Worm (Caenorhabditis elegans): ENCODE data around the gene pdl-1.

pdl-1 gene

DNA sequence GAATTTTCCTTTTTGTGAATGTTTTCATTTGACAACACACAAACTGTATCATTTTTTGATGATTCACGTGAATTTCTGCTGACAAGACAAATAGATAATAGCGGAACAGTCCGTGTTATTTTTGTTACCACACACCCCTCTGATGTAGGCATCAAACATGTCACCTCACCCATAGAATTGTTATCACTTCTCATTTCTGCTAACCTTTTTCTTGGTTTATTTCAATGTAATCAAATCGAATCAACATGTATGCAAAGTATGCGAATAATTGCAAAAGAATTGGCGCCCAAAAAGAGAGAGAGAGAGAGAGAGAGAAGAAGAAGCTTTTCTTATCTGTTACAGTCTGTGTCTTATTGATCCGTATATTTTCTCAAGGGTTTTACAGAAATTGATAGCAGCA is 26.2 kb upstream of the pdl-1 start:
- TF ChIP-seq ztf-11 (tag; optimal IDR thresholded peaks at IDR 0.05): no peak
- TF ChIP-seq zfp-3 (GFP tag; conservative IDR thresholded peaks at IDR 0.05): no peak
- no peak for TF ChIP-seq rbr-2 (tag; optimal IDR thresholded peaks at IDR 0.05)
- no peak for TF ChIP-seq ZK337.2 (GFP tag; IDR thresholded peaks at IDR 0.05)
- no peak for TF ChIP-seq fkh-10 (GFP tag; optimal IDR thresholded peaks at IDR 0.05)
- no peak for TF ChIP-seq dmd-9 (GFP tag; IDR thresholded peaks at IDR 0.05)
- no peak for TF ChIP-seq nhr-102 (tag; optimal IDR thresholded peaks at IDR 0.05)
- peak; percentile 69 for TF ChIP-seq pqm-1 (tag; optimal IDR thresholded peaks at IDR 0.05)
- peak in 1 of 2 experiments; percentile 36 for TF ChIP-seq lsy-2 (tag; optimal IDR thresholded peaks at IDR 0.05)
- TF ChIP-seq nhr-25 (tag; optimal IDR thresholded peaks at IDR 0.05; ENCODE audit: borderline replicate concordance, insufficient read depth): no peak
- no peak for TF ChIP-seq zip-2 (tag; optimal IDR thresholded peaks at IDR 0.05)
- TF ChIP-seq ceh-62 (tag; optimal IDR thresholded peaks at IDR 0.05): no peak
- TF ChIP-seq T20F7.1 (GFP tag; optimal IDR thresholded peaks at IDR 0.05): peak; percentile 11
- TF ChIP-seq hlh-11 (tag; optimal IDR thresholded peaks at IDR 0.05): peak; percentile 75
- TF ChIP-seq hmg-1.1 (GFP tag; IDR thresholded peaks at IDR 0.05): no peak
- no peak for TF ChIP-seq lin-15B (tag; optimal IDR thresholded peaks at IDR 0.05)
- peak; percentile 78 for TF ChIP-seq dmd-6 (GFP tag; IDR thresholded peaks at IDR 0.05)
- TF ChIP-seq mxl-3 (GFP tag; optimal IDR thresholded peaks at IDR 0.05): peak; percentile 33
- no peak for TF ChIP-seq pha-4 (GFP tag; IDR thresholded peaks at IDR 0.05)
- TF ChIP-seq pha-4 (tag; optimal IDR thresholded peaks at IDR 0.05): peak; percentile 42
- TF ChIP-seq nhr-77 (tag; optimal IDR thresholded peaks at IDR 0.05): peak; percentile 68
- no peak for TF ChIP-seq daf-19 (GFP tag; conservative IDR thresholded peaks at IDR 0.05)
- peak; percentile 68 for TF ChIP-seq php-3 (GFP tag; IDR thresholded peaks at IDR 0.05)
- peak; percentile 93 for TF ChIP-seq nhr-28 (tag; optimal IDR thresholded peaks at IDR 0.05)
- no peak for TF ChIP-seq hif-1 (tag; optimal IDR thresholded peaks at IDR 0.05)
- peak; percentile 79; the same call in 1 of the 2 replicates for TF ChIP-seq mxl-2 (GFP tag; conservative IDR thresholded peaks at IDR 0.05)
- TF ChIP-seq tag-97 (GFP tag; IDR thresholded peaks at IDR 0.05): no peak
- peak; percentile 57 for TF ChIP-seq dve-1 (tag; optimal IDR thresholded peaks at IDR 0.05; ENCODE audit: insufficient read depth)
- TF ChIP-seq F44E2.7 (GFP tag; IDR thresholded peaks at IDR 0.05): no peak
- no peak for TF ChIP-seq lin-13 (GFP tag; optimal IDR thresholded peaks at IDR 0.05)
- peak; percentile 25 for TF ChIP-seq hlh-30 (tag; optimal IDR thresholded peaks at IDR 0.05; ENCODE audit: insufficient read depth)
- no peak for TF ChIP-seq mdt-29 (GFP tag; IDR thresholded peaks at IDR 0.05)
- peak in 1 of 2 experiments; percentile 39 for TF ChIP-seq mdl-1 (tag; optimal IDR thresholded peaks at IDR 0.05)
- TF ChIP-seq Y48G9A.11 (GFP tag; IDR thresholded peaks at IDR 0.05): no peak
- TF ChIP-seq unc-62 (GFP tag; optimal IDR thresholded peaks at IDR 0.05 in 1 of 2): peak in 1 of 2 experiments; percentile 69
- no peak for TF ChIP-seq unc-62 (tag; optimal IDR thresholded peaks at IDR 0.05)
- no peak for TF ChIP-seq daf-16 (GFP tag; optimal IDR thresholded peaks at IDR 0.05)
- peak; percentile 95 for TF ChIP-seq daf-16 (tag; optimal IDR thresholded peaks at IDR 0.05)
- peak; percentile 19 for TF ChIP-seq nhr-48 (tag; optimal IDR thresholded peaks at IDR 0.05)
- TF ChIP-seq lin-39 (tag; optimal IDR thresholded peaks at IDR 0.05): no peak

DNA sequence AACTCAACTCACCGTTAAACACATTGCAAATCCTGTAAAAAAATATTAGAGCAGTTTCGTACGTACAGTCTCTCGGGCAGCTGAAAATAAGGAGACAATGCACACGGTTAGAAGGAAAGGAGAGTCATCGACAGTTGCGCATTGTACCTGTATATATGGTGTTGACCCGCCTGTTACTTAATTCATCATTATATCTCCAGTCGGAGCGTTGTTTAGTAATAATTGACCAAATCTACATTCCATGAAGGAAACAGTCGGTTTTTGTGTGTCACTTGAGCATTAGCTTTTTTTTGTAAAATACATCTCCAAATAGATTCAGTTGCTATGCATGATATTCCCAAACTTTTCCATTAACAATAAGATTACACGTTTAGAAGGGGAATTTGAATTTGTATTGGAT is 22.1 kb upstream of the pdl-1 start, which contains the start of gene C27H5.12:
C27H5.12 (minus strand) TSS at position 101 of the 400 bp plus-strand sequence.
- TF ChIP-seq lin-39 (tag; optimal IDR thresholded peaks at IDR 0.05): no peak
- peak in 1 of 2 experiments; percentile 30 for TF ChIP-seq unc-62 (GFP tag; optimal IDR thresholded peaks at IDR 0.05 in 1 of 2)
- no peak for TF ChIP-seq unc-62 (tag; optimal IDR thresholded peaks at IDR 0.05)
